Worm (Caenorhabditis elegans) whole organism, dauer: Measurements from ENCODE around the gene cut-2.
"Not testable (repeated sequence)": the region's sequence is repeated elsewhere in the genome, so short reads cannot be mapped to it uniquely, and the experiment has no call there.

Source experiments
- unc-62 ChIP-seq: sonication (generic microtip); optimal IDR thresholded peaks from 2 replicates; lab custom pipeline; 2017; ENCODE audit warnings: missing biosample characterization, missing genetic modification reagents, missing genetic modification characterization

cut-2 gene

ce11 chrV:13416076-13416475, 1.3 kb downstream of the cut-2 start:
- no peak for TF ChIP-seq unc-62 (GFP tag; lab: Kevin White, UChicago)

DNA sequence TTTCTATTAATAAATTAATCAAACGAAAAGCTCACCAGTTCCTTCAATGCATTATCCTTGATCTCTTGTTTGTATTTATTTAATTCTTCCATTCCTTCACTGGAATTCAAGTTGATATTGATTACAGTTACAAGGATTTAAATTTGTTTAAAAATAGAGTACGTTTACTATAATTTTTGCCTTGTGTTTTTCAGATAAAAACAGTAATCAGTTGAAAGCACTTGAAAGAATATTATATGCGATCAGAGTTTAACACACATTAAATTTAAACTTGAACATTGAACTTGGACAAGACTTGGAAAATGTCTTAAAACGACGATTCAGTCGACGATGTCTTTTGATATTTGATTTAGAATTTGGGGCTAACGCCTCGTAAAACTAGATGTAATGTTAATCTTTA, 2.8 kb downstream of the cut-2 start, which contains the start of gene F53F1.6:
Gene F53F1.6, minus strand, starts transcription at position 101 of the 400 bp plus-strand sequence.
- no peak for TF ChIP-seq unc-62 (GFP tag; lab: Kevin White, UChicago)

- no peak for TF ChIP-seq unc-62 (GFP tag; lab: Kevin White, UChicago)
Measured at ce11 chrV:13420640-13421039, 5.9 kb downstream of the cut-2 start, which contains the start of gene srv-8. srv-8 (minus strand) TSS chrV:13420740.

DNA sequence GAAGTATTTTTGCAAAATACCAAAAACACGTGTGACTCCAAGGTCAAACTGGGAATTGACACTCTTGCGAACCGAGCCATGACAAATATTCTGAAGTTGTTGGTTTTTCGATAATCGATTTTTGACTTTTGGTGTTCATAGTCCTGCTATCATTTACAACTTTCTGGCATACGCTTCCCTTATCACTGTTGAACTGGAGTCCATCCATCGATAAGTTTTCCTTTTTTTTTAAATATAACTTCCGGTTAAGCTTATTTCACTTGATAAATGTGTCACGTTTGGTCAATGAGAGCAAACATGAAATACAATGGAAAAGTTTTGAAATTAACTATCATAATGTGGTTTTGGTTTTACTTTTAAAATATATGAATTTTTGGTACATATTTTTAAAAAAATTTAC, 6.9 kb downstream of the cut-2 start:
- TF ChIP-seq unc-62 (GFP tag; lab: Kevin White, UChicago), result no peak

ce11 chrV:13423045-13423444, 8.3 kb downstream of the cut-2 start, which contains the start of gene srv-9:
srv-9 (minus strand) TSS chrV:13423145.
- TF ChIP-seq unc-62 (GFP tag; lab: Kevin White, UChicago), result no peak

ce11 chrV:13423608-13424007, 8.9 kb downstream of the cut-2 start, which contains the start of gene srv-10:
srv-10 (plus strand) TSS chrV:13423908.
- no peak for TF ChIP-seq unc-62 (GFP tag; lab: Kevin White, UChicago)

ce11 chrV:13426764-13427163, 12.0 kb downstream of the cut-2 start, which contains the start of gene srd-18:
srd-18 (minus strand) TSS chrV:13426864.
- no peak for TF ChIP-seq unc-62 (GFP tag; lab: Kevin White, UChicago)

DNA sequence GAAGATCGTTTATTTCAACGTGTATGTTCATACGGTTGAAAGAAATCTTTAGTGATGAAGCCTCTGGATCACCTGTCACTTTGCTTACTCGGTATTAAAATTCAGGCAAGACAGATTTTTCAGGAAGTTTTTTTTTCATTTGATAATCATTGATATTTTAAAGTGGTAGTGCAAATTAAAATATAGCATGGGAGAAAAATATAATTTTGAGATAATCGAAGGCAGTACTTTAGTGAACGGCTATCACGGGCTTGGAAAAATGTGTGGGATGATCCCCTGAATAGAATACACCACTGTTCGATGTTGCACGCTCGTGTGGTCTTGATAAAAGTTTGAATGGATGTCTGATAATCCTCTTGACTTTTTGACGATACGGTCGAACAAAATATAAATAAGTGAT, 12.6 kb downstream of the cut-2 start:
- no peak for TF ChIP-seq unc-62 (GFP tag; lab: Kevin White, UChicago)

- no peak for TF ChIP-seq unc-62 (GFP tag; lab: Kevin White, UChicago)
Measured at ce11 chrV:13428660-13429059, 13.9 kb downstream of the cut-2 start, which contains the start of gene srd-19. srd-19 (minus strand) TSS chrV:13428760.

DNA sequence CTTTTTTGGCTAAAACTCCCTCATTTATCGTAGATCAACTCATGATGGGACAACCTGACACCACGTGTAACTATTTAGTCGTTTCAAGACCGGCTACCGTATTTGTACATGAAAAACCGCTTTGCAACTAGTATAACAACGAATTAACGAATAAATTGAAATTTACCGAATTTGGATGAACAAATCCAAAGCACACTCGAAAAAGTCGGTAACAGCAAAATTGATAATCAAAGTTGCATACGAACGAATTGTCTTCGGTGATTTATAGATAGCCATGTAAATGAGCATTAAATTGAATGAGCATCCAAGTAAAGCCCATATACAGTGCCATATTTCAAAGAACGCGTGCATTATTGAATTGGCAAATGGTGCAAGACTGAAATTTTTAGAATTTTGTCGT, 17.6 kb downstream of the cut-2 start, which contains the start of gene srd-17:
Gene srd-17, minus strand, starts transcription at position 351 of the 400 bp plus-strand sequence.
- no peak for TF ChIP-seq unc-62 (GFP tag; lab: Kevin White, UChicago)

DNA sequence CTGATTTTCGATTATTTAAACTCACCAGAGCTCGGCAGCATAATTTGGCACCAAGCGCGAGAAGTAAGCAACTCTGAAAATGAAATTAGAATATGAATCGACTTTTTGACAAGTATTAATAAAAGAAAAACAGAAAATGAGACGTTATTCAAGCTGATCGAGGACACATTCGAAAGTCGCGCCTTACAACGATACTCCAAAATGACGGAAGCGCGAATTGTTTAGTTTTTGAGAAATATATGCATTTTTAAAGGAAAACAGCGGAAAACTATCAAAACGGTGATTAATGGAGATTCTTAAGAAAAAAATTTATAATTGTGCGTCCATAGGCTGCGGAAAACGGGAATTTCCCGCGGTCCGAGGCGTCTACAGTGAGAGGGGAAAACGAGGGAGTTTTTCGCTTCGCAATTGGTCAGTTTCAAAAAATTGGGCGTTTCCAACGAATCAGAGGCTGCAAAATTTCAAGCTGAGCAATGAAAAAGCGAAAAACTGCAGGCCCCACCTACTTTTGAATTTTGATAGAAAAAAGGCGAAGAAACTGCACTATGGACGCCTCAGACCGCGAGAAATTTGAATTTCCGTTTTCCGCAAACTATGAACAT, 22.8 kb downstream of the cut-2 start, which contains the start of gene mes-4:
Gene mes-4, minus strand, starts transcription at position 73 of the 602 bp plus-strand sequence.
- no peak for TF ChIP-seq unc-62 (GFP tag; lab: Kevin White, UChicago)

- TF ChIP-seq unc-62 (GFP tag; lab: Kevin White, UChicago), result no peak
Measured at ce11 chrV:13441661-13442060, 26.9 kb downstream of the cut-2 start, which contains the start of gene col-162. col-162 (plus strand) TSS chrV:13441961.

DNA sequence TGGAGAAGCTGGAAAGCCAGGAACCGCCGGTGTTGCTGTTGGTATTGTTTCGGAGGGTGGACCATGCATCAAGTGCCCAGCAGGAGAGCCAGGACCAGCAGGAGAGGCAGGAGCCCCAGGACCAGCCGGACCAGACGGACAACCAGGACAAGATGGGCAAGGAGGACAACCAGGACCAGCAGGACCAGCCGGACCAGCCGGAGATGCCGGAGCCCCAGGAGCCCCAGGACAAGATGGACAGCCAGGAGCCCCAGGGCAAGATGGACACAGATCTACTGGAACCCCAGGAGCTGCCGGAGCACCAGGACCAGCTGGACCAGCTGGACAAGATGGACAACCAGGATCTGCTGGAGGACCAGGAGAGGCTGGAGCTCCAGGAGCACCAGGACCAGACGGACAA, 28.1 kb downstream of the cut-2 start:
- TF ChIP-seq unc-62 (GFP tag; lab: Kevin White, UChicago), result no peak

DNA sequence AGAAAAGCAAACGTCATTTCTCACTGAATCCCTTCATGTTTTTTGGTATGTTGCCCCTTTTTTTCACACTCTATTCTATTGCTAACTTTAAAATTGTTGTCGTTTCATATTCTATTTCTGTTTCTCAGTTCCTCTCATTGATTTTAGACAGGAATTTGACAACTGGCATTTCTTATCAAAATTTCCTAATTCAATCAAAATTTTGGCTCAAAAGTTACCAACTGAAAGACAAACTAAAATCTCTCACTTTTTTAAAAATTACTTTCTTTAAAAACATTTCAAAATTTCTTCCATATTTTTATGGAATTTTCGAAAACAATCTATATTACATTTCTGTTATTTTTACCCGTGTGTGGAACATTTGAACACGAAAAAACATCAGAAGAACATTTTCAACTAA, 28.8 kb downstream of the cut-2 start, which contains the start of gene Y2H9A.6:
Gene Y2H9A.6, plus strand, starts transcription at position 301 of the 400 bp plus-strand sequence.
- not testable (repeated sequence) for TF ChIP-seq unc-62 (GFP tag; lab: Kevin White, UChicago)

ce11 chrV:13445229-13445949, 30.6 kb downstream of the cut-2 start, which contains the start of gene Y2H9A.4:
Y2H9A.4 (plus strand) TSS chrV:13445899.
- TF ChIP-seq unc-62 (GFP tag; lab: Kevin White, UChicago), result no peak

DNA sequence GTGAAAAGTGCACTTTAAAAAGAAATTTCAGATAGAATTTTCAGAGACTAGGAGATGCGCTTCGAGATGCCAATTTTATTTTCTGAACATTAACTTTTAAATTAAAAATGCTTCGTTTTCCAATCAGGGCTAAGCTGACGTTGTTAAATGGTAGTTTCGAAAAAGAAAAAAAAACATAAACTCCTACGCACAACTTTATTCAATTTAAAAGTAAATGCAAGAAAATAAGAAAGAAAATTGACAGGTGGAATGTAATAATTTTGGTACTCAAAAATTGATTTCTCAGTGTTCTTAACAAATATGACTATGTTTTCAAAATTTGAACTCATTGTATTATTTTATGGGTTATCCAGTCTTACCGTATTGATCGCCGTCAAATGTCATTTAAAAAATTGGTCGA, 38.6 kb downstream of the cut-2 start, which contains the start of gene lurp-2:
Gene lurp-2, plus strand, starts transcription at position 301 of the 400 bp plus-strand sequence.
- no peak for TF ChIP-seq unc-62 (GFP tag; lab: Kevin White, UChicago)
